Fruit fly (Drosophila melanogaster) whole organism, embryonic: ENCODE measurements around the gene CG7333.
A peak's percentile ranks its signal among the peaks of the same experiment; 100 is the strongest.

Source experiments
- Ada2b ChIP-seq: fragments of 200-800 bp; sonication (Bioruptor generic); IDR thresholded peaks from 2 replicates; pipeline ENCODE4 v1.3.6; 2022; ENCODE audit warnings: missing biosample characterization, missing genetic modification characterization
- B-H1 ChIP-seq: fragments of 200-800 bp; sonication (Bioruptor generic); IDR thresholded peaks from 3 replicates; pipeline ENCODE4 v1.3.6; 2022; ENCODE audit warnings: missing biosample characterization, missing genetic modification characterization
- CG12104 ChIP-seq: fragments of 200-800 bp; sonication (Bioruptor generic); optimal IDR thresholded peaks from 3 replicates; lab custom pipeline; 2016; ENCODE audit warnings: missing biosample characterization, missing genetic modification characterization
- CG12155 ChIP-seq: fragments of 200-800 bp; sonication (Bioruptor generic); optimal IDR thresholded peaks from 3 replicates; lab custom pipeline; 2016; ENCODE audit warnings: missing biosample characterization, missing genetic modification characterization
- CG12391 ChIP-seq: fragments of 200-800 bp; sonication (Bioruptor generic); optimal IDR thresholded peaks from 3 replicates; lab custom pipeline; 2018; ENCODE audit warnings: missing biosample characterization, mild to moderate bottlenecking, missing genetic modification characterization, moderate library complexity
- CG12769 ChIP-seq: fragments of 200-800 bp; sonication (Bioruptor generic); optimal IDR thresholded peaks from 2 replicates; lab custom pipeline; 2019; ENCODE audit warnings: missing biosample characterization, mild to moderate bottlenecking, missing genetic modification characterization, moderate library complexity
- CG14710 ChIP-seq: fragments of 200-800 bp; sonication (Bioruptor generic); optimal IDR thresholded peaks from 3 replicates; lab custom pipeline; 2019; ENCODE audit warnings: missing biosample characterization, mild to moderate bottlenecking, missing genetic modification characterization, moderate library complexity
- CG17359 ChIP-seq: fragments of 200-800 bp; sonication (Bioruptor generic); optimal IDR thresholded peaks from 3 replicates; lab custom pipeline; 2018; ENCODE audit warnings: missing biosample characterization, mild to moderate bottlenecking, missing genetic modification characterization, moderate library complexity
- CG18011 ChIP-seq: fragments of 200-800 bp; sonication (Bioruptor generic); optimal IDR thresholded peaks from 2 replicates; lab custom pipeline; 2017; ENCODE audit warnings: missing biosample characterization, missing genetic modification characterization, mild to moderate bottlenecking, moderate library complexity, missing genotype
- CG18599 ChIP-seq: fragments of 200-800 bp; sonication (Bioruptor generic); optimal IDR thresholded peaks from 3 replicates; lab custom pipeline; 2017; ENCODE audit warnings: missing biosample characterization, missing genetic modification characterization, mild to moderate bottlenecking, moderate library complexity, missing genetic modification reagents
- CG34422 ChIP-seq: fragments of 200-800 bp; sonication (Bioruptor generic); IDR thresholded peaks from 3 replicates; pipeline ENCODE4 v1.3.6; 2022; ENCODE audit warnings: missing biosample characterization, missing genetic modification characterization
- CG3838 ChIP-seq: fragments of 200-800 bp; sonication (Bioruptor generic); optimal IDR thresholded peaks from 3 replicates; lab custom pipeline; 2016; ENCODE audit warnings: missing biosample characterization, missing genetic modification characterization
- CG4328 ChIP-seq: fragments of 200-800 bp; sonication (Bioruptor generic); optimal IDR thresholded peaks from 3 replicates; lab custom pipeline; 2017; ENCODE audit warnings: missing biosample characterization, missing genetic modification reagents, missing genetic modification characterization
- CG4820 ChIP-seq: fragments of 200-800 bp; sonication (Bioruptor generic); optimal IDR thresholded peaks from 3 replicates; lab custom pipeline; 2016; ENCODE audit warnings: missing biosample characterization, missing genetic modification characterization
- CG5953 ChIP-seq: fragments of 200-800 bp; sonication (Bioruptor generic); IDR thresholded peaks from 2 replicates; pipeline ENCODE4 v1.3.6; 2022; ENCODE audit warnings: missing biosample characterization, missing genetic modification characterization
- CG6683 ChIP-seq: fragments of 200-800 bp; sonication (Bioruptor generic); optimal IDR thresholded peaks from 2 replicates; lab custom pipeline; 2017; ENCODE audit warnings: missing biosample characterization, mild to moderate bottlenecking, missing genetic modification characterization, missing genetic modification reagents
- CG7271 ChIP-seq: fragments of 200-800 bp; sonication (Bioruptor generic); optimal IDR thresholded peaks from 2 replicates; lab custom pipeline; 2018; ENCODE audit warnings: missing biosample characterization, mild to moderate bottlenecking, missing genetic modification characterization, moderate library complexity
- CG9876 ChIP-seq: fragments of 200-800 bp; sonication (Bioruptor generic); optimal IDR thresholded peaks from 2 replicates; lab custom pipeline; 2016; ENCODE audit warnings: missing biosample characterization, missing genetic modification characterization
- CoRest ChIP-seq: fragments of 200-800 bp; sonication (Bioruptor generic); optimal IDR thresholded peaks from 3 replicates; lab custom pipeline; 2018; ENCODE audit warnings: missing biosample characterization, mild to moderate bottlenecking, missing genetic modification characterization, moderate library complexity
- Deaf1 ChIP-seq: fragments of 200-800 bp; optimal IDR thresholded peaks from 3 replicates; lab custom pipeline; 2019; ENCODE audit warnings: missing biosample characterization, mild to moderate bottlenecking, missing genetic modification characterization, moderate library complexity
- H15 ChIP-seq: fragments of 200-800 bp; sonication (Bioruptor generic); IDR thresholded peaks from 3 replicates; pipeline ENCODE4 v1.3.6; 2022; ENCODE audit warnings: missing biosample characterization, missing genetic modification characterization
- HHEX ChIP-seq: fragments of 200-800 bp; sonication (Bioruptor generic); optimal IDR thresholded peaks from 3 replicates; lab custom pipeline; 2017; ENCODE audit warnings: missing biosample characterization, mild to moderate bottlenecking, missing genetic modification characterization, missing genetic modification reagents
- HLH3B ChIP-seq: fragments of 200-800 bp; sonication (Bioruptor generic); IDR thresholded peaks from 2 replicates; pipeline ENCODE4 v1.3.6; 2022; ENCODE audit warnings: missing biosample characterization, missing genetic modification characterization
- Nf-YA ChIP-seq: fragments of 200-800 bp; sonication (Bioruptor generic); IDR thresholded peaks from 2 replicates; pipeline ENCODE4 v1.3.6; 2022; ENCODE audit warnings: missing biosample characterization, missing genetic modification characterization
- Optix ChIP-seq: fragments of 200-800 bp; sonication (Bioruptor generic); IDR thresholded peaks from 3 replicates; pipeline ENCODE4 v1.3.6; 2022; ENCODE audit warnings: missing biosample characterization, missing genetic modification characterization
- Xrp1 ChIP-seq: fragments of 200-800 bp; sonication (Bioruptor generic); IDR thresholded peaks from 2 replicates; pipeline ENCODE4 v1.3.6; 2022; ENCODE audit warnings: missing biosample characterization, missing genetic modification characterization
- abd-A ChIP-seq: fragments of 200-800 bp; sonication (Bioruptor generic); optimal IDR thresholded peaks from 3 replicates; lab custom pipeline; 2019; ENCODE audit warnings: missing biosample characterization, mild to moderate bottlenecking, missing genetic modification characterization, moderate library complexity
- cas ChIP-seq: fragments of 200-800 bp; sonication (Bioruptor generic); IDR thresholded peaks from 2 replicates; pipeline ENCODE4 v1.3.6; 2022; ENCODE audit warnings: missing biosample characterization, missing genetic modification characterization
- ci ChIP-seq: fragments of 200-800 bp; sonication (Bioruptor generic); IDR thresholded peaks from 3 replicates; pipeline ENCODE4 v1.3.6; 2022; ENCODE audit warnings: missing biosample characterization, missing genetic modification characterization
- grau ChIP-seq: fragments of 200-800 bp; optimal IDR thresholded peaks from 3 replicates; lab custom pipeline; 2019; ENCODE audit warnings: missing biosample characterization, mild to moderate bottlenecking, missing genetic modification characterization, moderate library complexity
- her ChIP-seq: fragments of 200-800 bp; sonication (Bioruptor generic); optimal IDR thresholded peaks from 2 replicates; lab custom pipeline; 2016; ENCODE audit warnings: missing biosample characterization, missing genetic modification characterization
- lab ChIP-seq: fragments of 200-800 bp; sonication (Bioruptor generic); optimal IDR thresholded peaks from 3 replicates; lab custom pipeline; 2017; ENCODE audit warnings: missing biosample characterization, missing genetic modification characterization, mild to moderate bottlenecking, moderate library complexity, missing genetic modification reagents
- lbe ChIP-seq: fragments of 200-800 bp; sonication (Bioruptor generic); optimal IDR thresholded peaks from 2 replicates; lab custom pipeline; 2016; ENCODE audit warnings: missing biosample characterization, mild to moderate bottlenecking, missing genetic modification characterization
- mld ChIP-seq: fragments of 200-800 bp; sonication (Bioruptor generic); IDR thresholded peaks from 3 replicates; pipeline ENCODE4 v1.3.6; 2022; ENCODE audit warnings: missing biosample characterization, missing genetic modification characterization; ENCODE audit not compliant: partially characterized antibody
- nom ChIP-seq: fragments of 200-800 bp; sonication (Bioruptor generic); optimal IDR thresholded peaks from 2 replicates; lab custom pipeline; 2017; ENCODE audit warnings: missing biosample characterization, missing genetic modification characterization, mild to moderate bottlenecking, moderate library complexity, missing genetic modification reagents
- p53 ChIP-seq: fragments of 200-800 bp; sonication (Bioruptor generic); optimal IDR thresholded peaks from 2 replicates; lab custom pipeline; 2016; ENCODE audit warnings: missing biosample characterization, missing genetic modification characterization
- pb ChIP-seq: fragments of 200-800 bp; sonication (Bioruptor generic); optimal IDR thresholded peaks from 3 replicates; lab custom pipeline; 2016; ENCODE audit warnings: missing biosample characterization, missing genetic modification characterization
- peb ChIP-seq: fragments of 200-800 bp; sonication (Bioruptor generic); IDR thresholded peaks from 2 replicates; pipeline ENCODE4 v1.3.6; 2022; ENCODE audit warnings: missing biosample characterization, missing genetic modification characterization
- row ChIP-seq: fragments of 200-800 bp; sonication (Bioruptor generic); IDR thresholded peaks from 3 replicates; pipeline ENCODE4 v1.3.6; 2022; ENCODE audit warnings: missing biosample characterization, missing genetic modification characterization
- run ChIP-seq: fragments of 200-800 bp; sonication (Bioruptor generic); optimal IDR thresholded peaks from 3 replicates; lab custom pipeline; 2018; ENCODE audit warnings: missing biosample characterization, mild to moderate bottlenecking, missing genetic modification characterization
- scrt ChIP-seq: fragments of 200-800 bp; sonication (Bioruptor generic); optimal IDR thresholded peaks from 2 replicates; lab custom pipeline; 2018; ENCODE audit warnings: missing biosample characterization, mild to moderate bottlenecking, missing genetic modification characterization, moderate library complexity
- sens ChIP-seq: fragments of 200-800 bp; sonication (Bioruptor generic); peaks from one replicate; lab custom pipeline; 2016; ENCODE audit warnings: missing biosample characterization, missing genetic modification characterization
- sna ChIP-seq: fragments of 200-800 bp; sonication (Bioruptor generic); IDR thresholded peaks from 2 replicates; pipeline ENCODE4 v1.3.6; 2022; ENCODE audit warnings: missing biosample characterization, missing genetic modification characterization; ENCODE audit not compliant: partially characterized antibody
- sob ChIP-seq: fragments of 200-800 bp; sonication (Bioruptor generic); IDR thresholded peaks from 2 replicates; pipeline ENCODE4 v1.3.6; 2022; ENCODE audit warnings: missing biosample characterization, missing genetic modification characterization
- vfl ChIP-seq: fragments of 200-800 bp; sonication (Bioruptor generic); optimal IDR thresholded peaks from 2 replicates; lab custom pipeline; 2016; ENCODE audit warnings: missing biosample characterization, missing genetic modification characterization
- wor ChIP-seq: fragments of 200-800 bp; sonication (Bioruptor generic); IDR thresholded peaks from 2 replicates; pipeline ENCODE4 v1.3.6; 2022; ENCODE audit warnings: missing biosample characterization, missing genetic modification characterization

CG7333 gene

dm6 chr3R:19598855-19599254, 1.6 kb upstream of the CG7333 start, which contains the start of gene Cpr92A:
Cpr92A (minus strand) TSS chr3R:19598955.
- TF ChIP-seq CG5953 (GFP tag; lab: Robert Waterston, UW): no peak
- no peak for TF ChIP-seq sob (GFP tag; lab: Robert Waterston, UW)
- TF ChIP-seq row (GFP tag; lab: Robert Waterston, UW): no peak
- no peak for TF ChIP-seq peb
- no peak for TF ChIP-seq CG4820
- no peak for TF ChIP-seq CG17359 (tag; lab: Kevin White, UChicago)
- TF ChIP-seq HLH3B (GFP tag; lab: Robert Waterston, UW): no peak
- TF ChIP-seq CG14710: no peak
- TF ChIP-seq Optix (GFP tag; lab: Robert Waterston, UW): no peak
- TF ChIP-seq CG9876 (GFP tag; lab: Kevin White, UChicago): no peak
- TF ChIP-seq sna (GFP tag; lab: Robert Waterston, UW): no peak
- TF ChIP-seq mld (GFP tag; lab: Robert Waterston, UW): no peak
- TF ChIP-seq CG6683: no peak
- no peak for TF ChIP-seq Xrp1 (GFP tag; lab: Robert Waterston, UW)
- TF ChIP-seq CG18011 (GFP tag; lab: Kevin White, UChicago): no peak
- no peak for TF ChIP-seq CoRest (tag; lab: Kevin White, UChicago)
- TF ChIP-seq CG12155: no peak
- no peak for TF ChIP-seq p53 (GFP tag; lab: Kevin White, UChicago)
- TF ChIP-seq grau (tag; lab: Kevin White, UChicago): no peak

dm6 chr3R:19602996-19603395, 2.6 kb downstream of the CG7333 start, which contains the start of gene CG7342:
CG7342 (plus strand) TSS chr3R:19603375.
- TF ChIP-seq H15 (GFP tag; lab: Robert Waterston, UW) (no peak), wor (GFP tag; lab: Robert Waterston, UW) (no peak), nom (GFP tag; lab: Kevin White, UChicago) (no peak), lbe (GFP tag; lab: Kevin White, UChicago) (peak; percentile 53), B-H1 (GFP tag; lab: Robert Waterston, UW) (no peak), pb (GFP tag; lab: Kevin White, UChicago) (no peak), CG7271 (tag; lab: Kevin White, UChicago) (no peak), CG12104 (no peak), Deaf1 (tag; lab: Kevin White, UChicago) (no peak)
- TF ChIP-seq, all 482 proteins: peak for 1

- no peak for TF ChIP-seq CG4328
- 0 out of 2 replicates have a peak, but pooled peaks have one; percentile 14 for TF ChIP-seq Nf-YA (GFP tag; lab: Robert Waterston, UW)
- TF ChIP-seq ci (GFP tag; lab: Robert Waterston, UW): no peak
- TF ChIP-seq her (GFP tag; lab: Kevin White, UChicago): no peak
Measured at dm6 chr3R:19606954-19607353, 6.5 kb downstream of the CG7333 start, which contains the start of gene CG17751. CG17751 (plus strand) TSS chr3R:19607254.

dm6 chr3R:19609925-19610324, 9.5 kb downstream of the CG7333 start, which contains the start of gene CG17752:
CG17752 (plus strand) TSS chr3R:19610225.
- no peak for TF ChIP-seq CG12769
- TF ChIP-seq, all 482 proteins: peak for 0

dm6 chr3R:19612908-19613431, 12.5 kb downstream of the CG7333 start, which contains the start of gene CG16727:
CG16727 (plus strand) TSS chr3R:19613381.
- TF ChIP-seq scrt (peak; percentile 36), Ada2b (GFP tag; lab: Robert Waterston, UW) (no peak), HHEX (GFP tag; lab: Kevin White, UChicago) (peak; percentile 35), sens (GFP tag; lab: Kevin White, UChicago) (peak; percentile 78), CG18599 (GFP tag; lab: Kevin White, UChicago) (peak; percentile 52), cas (no peak), CG3838 (GFP tag; lab: Kevin White, UChicago) (no peak), vfl (GFP tag; lab: Kevin White, UChicago) (no peak), abd-A (tag; lab: Kevin White, UChicago) (no peak), CG34422 (GFP tag; lab: Robert Waterston, UW) (no peak), lab (GFP tag; lab: Kevin White, UChicago) (peak; percentile 68), CG12391 (tag; lab: Kevin White, UChicago) (no peak), run (tag; lab: Kevin White, UChicago) (peak; percentile 16)
